Fruit fly (Drosophila melanogaster) whole organism, embryonic: ENCODE results near the gene CG14207.
A peak's percentile ranks its signal among the peaks of the same experiment; 100 is the strongest.

Source experiments
- BEAF-32 ChIP-seq: fragments of 200-800 bp; sonication (Bioruptor generic); optimal IDR thresholded peaks from 3 replicates; lab custom pipeline; 2017; ENCODE audit warnings: missing biosample characterization, missing genetic modification characterization, mild to moderate bottlenecking, moderate library complexity, missing genetic modification reagents
- CG11456 ChIP-seq: fragments of 200-800 bp; sonication (Bioruptor generic); IDR thresholded peaks from 3 replicates; pipeline ENCODE4 v1.3.6; 2022; ENCODE audit warnings: missing biosample characterization, missing genetic modification characterization
- CG14014 ChIP-seq: fragments of 200-800 bp; sonication (Bioruptor generic); IDR thresholded peaks from 2 replicates; pipeline ENCODE4 v1.3.6; 2022; ENCODE audit warnings: missing biosample characterization, missing genetic modification characterization
- CG16815 ChIP-seq: fragments of 200-800 bp; sonication (Bioruptor generic); optimal IDR thresholded peaks from 3 replicates; lab custom pipeline; 2017; ENCODE audit warnings: missing biosample characterization, mild to moderate bottlenecking, missing genetic modification characterization
- CG2712 ChIP-seq: fragments of 200-800 bp; optimal IDR thresholded peaks from 3 replicates; lab custom pipeline; 2019; ENCODE audit warnings: missing biosample characterization, mild to moderate bottlenecking, missing genetic modification characterization, moderate library complexity
- CG43689 ChIP-seq: fragments of 200-800 bp; sonication (Bioruptor generic); IDR thresholded peaks from 2 replicates; pipeline ENCODE4 v1.3.6; 2022; ENCODE audit warnings: missing biosample characterization, missing genetic modification characterization
- CG7556 ChIP-seq: fragments of 200-800 bp; sonication (Bioruptor generic); optimal IDR thresholded peaks from 2 replicates; lab custom pipeline; 2017; ENCODE audit warnings: missing biosample characterization, mild to moderate bottlenecking, missing genetic modification characterization
- CG7928 ChIP-seq: fragments of 200-800 bp; sonication (Bioruptor generic); optimal IDR thresholded peaks from 2 replicates; lab custom pipeline; 2017; ENCODE audit warnings: missing biosample characterization, mild to moderate bottlenecking, missing genetic modification characterization
- CG9797 ChIP-seq: fragments of 200-800 bp; sonication (Bioruptor generic); optimal IDR thresholded peaks from 3 replicates; lab custom pipeline; 2018; ENCODE audit warnings: missing biosample characterization, mild to moderate bottlenecking, missing genetic modification characterization
- CkIIα-i1 ChIP-seq: fragments of 200-800 bp; sonication (Bioruptor generic); IDR thresholded peaks from 2 replicates; pipeline ENCODE4 v1.3.6; 2022; ENCODE audit warnings: missing biosample characterization, missing genetic modification characterization
- Hmr ChIP-seq: fragments of 200-800 bp; sonication (Bioruptor generic); optimal IDR thresholded peaks from 3 replicates; lab custom pipeline; 2017; ENCODE audit warnings: mild to moderate bottlenecking, missing biosample characterization, missing genetic modification reagents, missing genetic modification characterization
- Trl ChIP-seq, 3 experiments: fragments of >200 bp in 2 of 3; fragments of 200-800 bp in 1 of 3; sonication (Bioruptor generic) in 1 of 3; optimal IDR thresholded peaks; 2 replicates in 1 of 3; 3 replicates in 2 of 3; lab custom pipeline; 2016 to 2017; ENCODE audit warnings: missing biosample characterization in 1 of 3, missing genetic modification characterization in 1 of 3
- aop ChIP-seq: fragments of 200-800 bp; sonication (Bioruptor generic); IDR thresholded peaks from 2 replicates; pipeline ENCODE4 v1.3.6; 2022; ENCODE audit warnings: missing biosample characterization, missing genetic modification characterization
- emc ChIP-seq: fragments of 200-800 bp; sonication (Bioruptor generic); optimal IDR thresholded peaks from 2 replicates; lab custom pipeline; 2016; ENCODE audit warnings: missing biosample characterization, missing genetic modification characterization
- exex ChIP-seq: fragments of 200-800 bp; sonication (Bioruptor generic); optimal IDR thresholded peaks from 4 replicates; lab custom pipeline; 2018; ENCODE audit warnings: missing biosample characterization, mild to moderate bottlenecking, missing genetic modification characterization, moderate library complexity
- gsb ChIP-seq: fragments of 200-800 bp; sonication (Bioruptor generic); IDR thresholded peaks from 2 replicates; pipeline ENCODE4 v1.3.6; 2022; ENCODE audit warnings: missing biosample characterization, missing genetic modification characterization
- h ChIP-seq: fragments of >200 bp; optimal IDR thresholded peaks from 2 replicates; lab custom pipeline; 2017
- hth ChIP-seq: fragments of >200 bp; optimal IDR thresholded peaks from 2 replicates; lab custom pipeline; 2017; ENCODE audit warnings: inconsistent platforms
- oc ChIP-seq: fragments of 200-800 bp; sonication (Bioruptor generic); optimal IDR thresholded peaks from 2 replicates; lab custom pipeline; 2018; ENCODE audit warnings: missing biosample characterization, mild to moderate bottlenecking, missing genetic modification characterization, moderate library complexity
- sens-2 ChIP-seq: fragments of 200-800 bp; sonication (Bioruptor generic); IDR thresholded peaks from 2 replicates; pipeline ENCODE4 v1.3.6; 2022; ENCODE audit warnings: missing biosample characterization, missing genetic modification characterization
- sisA ChIP-seq: fragments of 200-800 bp; sonication (Bioruptor generic); IDR thresholded peaks from 2 replicates; pipeline ENCODE4 v1.3.6; 2022; ENCODE audit warnings: missing biosample characterization, missing genetic modification characterization
- sna ChIP-seq: fragments of 200-800 bp; sonication (Bioruptor generic); IDR thresholded peaks from 2 replicates; pipeline ENCODE4 v1.3.6; 2022; ENCODE audit warnings: missing biosample characterization, missing genetic modification characterization; ENCODE audit not compliant: partially characterized antibody
- tll ChIP-seq, 2 experiments: fragments of 200-800 bp in 1 of 2; fragments of >200 bp in 1 of 2; sonication (Bioruptor generic) in 1 of 2; optimal IDR thresholded peaks; 2 replicates each; lab custom pipeline; 2017 to 2019; ENCODE audit warnings: missing biosample characterization in 2 of 2, missing genetic modification characterization in 2 of 2, mild to moderate bottlenecking in 1 of 2, moderate library complexity in 1 of 2

CG14207 gene

dm6 chrX:19651757-19652419, 46.9 kb downstream of the CG14207 start, which contains the start of the genes Ranbp21 and Elys (continued):
- TF ChIP-seq CG7928 (GFP tag; lab: Kevin White, UChicago) (no peak), hth (lab: Kevin White, UChicago) (no peak), CG2712 (tag; lab: Kevin White, UChicago) (no peak), CG14014 (GFP tag; lab: Robert Waterston, UW) (0 out of 2 replicates have a peak, but pooled peaks have one; percentile 29), h (lab: Kevin White, UChicago) (no peak), CkIIα-i1 (no peak), sna (GFP tag; lab: Robert Waterston, UW) (0 out of 2 replicates have a peak, but pooled peaks have one; percentile 28), CG7556 (GFP tag; lab: Kevin White, UChicago) (peak; percentile 34), emc (GFP tag; lab: Kevin White, UChicago) (no peak), exex (no peak), sens-2 (GFP tag; lab: Robert Waterston, UW) (no peak), CG9797 (GFP tag; lab: Kevin White, UChicago) (peak; percentile 40), aop (GFP tag; lab: Robert Waterston, UW) (no peak), Hmr (no peak), tll (GFP tag; optimal IDR thresholded peaks at IDR 0.05; lab: Kevin White, UChicago) (no peak), BEAF-32 (GFP tag; lab: Kevin White, UChicago) (peak; percentile 74), Trl (optimal IDR thresholded peaks at IDR 0.05; lab: Kevin White, UChicago) (peak in 1 of 2 experiments; percentile 25), Trl (GFP tag; optimal IDR thresholded peaks at IDR 0.05; lab: Kevin White, UChicago) (peak; percentile 44), CG11456 (GFP tag; lab: Robert Waterston, UW) (peak; percentile 55; the same call in 1 of the 3 replicates), CG43689 (GFP tag; lab: Robert Waterston, UW) (no peak; the same call in 1 of the 2 replicates), sisA (GFP tag; lab: Robert Waterston, UW) (peak; percentile 66), oc (tag; lab: Kevin White, UChicago) (no peak), gsb (GFP tag; lab: Robert Waterston, UW) (no peak), CG16815 (GFP tag; lab: Kevin White, UChicago) (no peak)
